Fruit fly (Drosophila melanogaster) whole organism, embryonic: ENCODE measurements around the gene papi.
A peak's percentile ranks its signal among the peaks of the same experiment; 100 is the strongest.

Experiments
- BEAF-32 ChIP-seq: fragments of 200-800 bp; sonication (Bioruptor generic); optimal IDR thresholded peaks from 3 replicates; lab custom pipeline; 2017; ENCODE audit warnings: missing biosample characterization, missing genetic modification characterization, mild to moderate bottlenecking, moderate library complexity, missing genetic modification reagents
- CG10274 ChIP-seq: fragments of 200-800 bp; sonication (Bioruptor generic); optimal IDR thresholded peaks from 3 replicates; lab custom pipeline; 2017; ENCODE audit warnings: missing biosample characterization, mild to moderate bottlenecking, missing genetic modification characterization
- CG10366 ChIP-seq: fragments of 200-800 bp; sonication (Bioruptor generic); IDR thresholded peaks from 2 replicates; pipeline ENCODE4 v1.3.6; 2022; ENCODE audit warnings: missing biosample characterization, missing genetic modification characterization
- CG10431 ChIP-seq: fragments of 200-800 bp; sonication (Bioruptor generic); optimal IDR thresholded peaks from 3 replicates; lab custom pipeline; 2018; ENCODE audit warnings: missing biosample characterization, mild to moderate bottlenecking, missing genetic modification characterization
- CG11398 ChIP-seq: fragments of 200-800 bp; sonication (Bioruptor generic); optimal IDR thresholded peaks from 2 replicates; lab custom pipeline; 2016; ENCODE audit warnings: missing biosample characterization, missing genetic modification characterization
- CG1233 ChIP-seq: fragments of 200-800 bp; sonication (Bioruptor generic); optimal IDR thresholded peaks from 4 replicates; lab custom pipeline; 2018; ENCODE audit warnings: missing biosample characterization, mild to moderate bottlenecking, missing genetic modification characterization
- CG17612 ChIP-seq: fragments of 200-800 bp; sonication (Bioruptor generic); IDR thresholded peaks from 2 replicates; pipeline ENCODE4 v1.3.6; 2022; ENCODE audit warnings: missing biosample characterization, missing genetic modification characterization
- CG17912 ChIP-seq: fragments of 200-800 bp; sonication (Bioruptor generic); optimal IDR thresholded peaks from 2 replicates; lab custom pipeline; 2018; ENCODE audit warnings: missing biosample characterization, mild to moderate bottlenecking, missing genetic modification characterization
- CG1832 ChIP-seq: fragments of 200-800 bp; sonication (Bioruptor generic); optimal IDR thresholded peaks from 2 replicates; lab custom pipeline; 2017; ENCODE audit warnings: missing biosample characterization, mild to moderate bottlenecking, missing genetic modification characterization, inconsistent platforms
- CG30020 ChIP-seq: fragments of 200-800 bp; optimal IDR thresholded peaks from 2 replicates; lab custom pipeline; 2019; ENCODE audit warnings: missing biosample characterization, mild to moderate bottlenecking, missing genetic modification characterization, moderate library complexity
- CG4820 ChIP-seq: fragments of 200-800 bp; sonication (Bioruptor generic); optimal IDR thresholded peaks from 3 replicates; lab custom pipeline; 2016; ENCODE audit warnings: missing biosample characterization, missing genetic modification characterization
- CrebB ChIP-seq: fragments of 200-800 bp; sonication (Bioruptor generic); optimal IDR thresholded peaks from 3 replicates; lab custom pipeline; 2018; ENCODE audit warnings: missing biosample characterization, mild to moderate bottlenecking, missing genetic modification characterization
- Dbx ChIP-seq: fragments of 200-800 bp; sonication (Bioruptor generic); IDR thresholded peaks from 3 replicates; pipeline ENCODE4 v1.3.6; 2022; ENCODE audit warnings: missing biosample characterization, missing genetic modification characterization
- Dref ChIP-seq: fragments of 200-800 bp; sonication (Bioruptor generic); IDR thresholded peaks from 2 replicates; pipeline ENCODE4 v1.3.6; 2022; ENCODE audit warnings: missing biosample characterization, missing genetic modification characterization
- Fer1 ChIP-seq: fragments of 200-800 bp; sonication (Bioruptor generic); optimal IDR thresholded peaks from 2 replicates; lab custom pipeline; 2017; ENCODE audit warnings: missing biosample characterization, mild to moderate bottlenecking, missing genetic modification characterization
- Hey ChIP-seq: fragments of 200-800 bp; sonication (Bioruptor generic); optimal IDR thresholded peaks from 3 replicates; lab custom pipeline; 2018; ENCODE audit warnings: missing biosample characterization, mild to moderate bottlenecking, missing genetic modification characterization
- Lim3 ChIP-seq: fragments of 200-800 bp; sonication (Bioruptor generic); IDR thresholded peaks from 2 replicates; pipeline ENCODE4 v1.3.6; 2022; ENCODE audit warnings: missing biosample characterization, missing genetic modification characterization
- NC2α ChIP-seq: fragments of 200-800 bp; sonication (Bioruptor generic); optimal IDR thresholded peaks from 2 replicates; lab custom pipeline; 2016; ENCODE audit warnings: missing biosample characterization, missing genetic modification characterization
- NFAT ChIP-seq: fragments of 200-800 bp; sonication (Bioruptor generic); IDR thresholded peaks from 2 replicates; pipeline ENCODE4 v1.3.6; 2022; ENCODE audit warnings: missing biosample characterization, missing genetic modification characterization
- Ptx1 ChIP-seq: fragments of 200-800 bp; sonication (Bioruptor generic); IDR thresholded peaks from 2 replicates; pipeline ENCODE4 v1.3.6; 2022; ENCODE audit warnings: missing biosample characterization, missing genetic modification characterization
- Sry-β ChIP-seq: fragments of 200-800 bp; sonication (Bioruptor generic); optimal IDR thresholded peaks from 2 replicates; lab custom pipeline; 2018; ENCODE audit warnings: missing biosample characterization, mild to moderate bottlenecking, missing genetic modification characterization, moderate library complexity
- Trl ChIP-seq, 3 experiments: fragments of >200 bp in 2 of 3; fragments of 200-800 bp in 1 of 3; sonication (Bioruptor generic) in 1 of 3; optimal IDR thresholded peaks; 2 replicates in 1 of 3; 3 replicates in 2 of 3; lab custom pipeline; 2016 to 2017; ENCODE audit warnings: missing biosample characterization in 1 of 3, missing genetic modification characterization in 1 of 3
- Xbp1 ChIP-seq: fragments of 200-800 bp; sonication (Bioruptor generic); optimal IDR thresholded peaks from 3 replicates; lab custom pipeline; 2016; ENCODE audit warnings: missing biosample characterization, mild to moderate bottlenecking, missing genetic modification characterization
- ato ChIP-seq: fragments of 200-800 bp; sonication (Bioruptor generic); IDR thresholded peaks from 2 replicates; pipeline ENCODE4 v1.3.6; 2022; ENCODE audit warnings: missing biosample characterization, missing genetic modification characterization; ENCODE audit not compliant: partially characterized antibody
- bbx ChIP-seq: fragments of 200-800 bp; sonication (Bioruptor generic); IDR thresholded peaks from 2 replicates; pipeline ENCODE4 v1.3.6; 2022; ENCODE audit warnings: missing biosample characterization, missing genetic modification characterization; ENCODE audit not compliant: partially characterized antibody
- bigmax ChIP-seq: fragments of 200-800 bp; sonication (Bioruptor generic); optimal IDR thresholded peaks from 2 replicates; lab custom pipeline; 2018; ENCODE audit warnings: missing biosample characterization, mild to moderate bottlenecking, missing genetic modification characterization
- cad ChIP-seq: fragments of >200 bp; optimal IDR thresholded peaks from 2 replicates; lab custom pipeline; 2017; ENCODE audit warnings: missing biosample characterization, missing genetic modification characterization
- chn ChIP-seq: fragments of 200-800 bp; sonication (Bioruptor generic); optimal IDR thresholded peaks from 2 replicates; lab custom pipeline; 2016; ENCODE audit warnings: missing biosample characterization, missing genetic modification characterization
- dan ChIP-seq: fragments of 200-800 bp; sonication (Bioruptor generic); IDR thresholded peaks from 2 replicates; pipeline ENCODE4 v1.3.6; 2022; ENCODE audit warnings: missing biosample characterization, missing genetic modification characterization
- dmrt11E ChIP-seq: fragments of 200-800 bp; sonication (Bioruptor generic); optimal IDR thresholded peaks from 3 replicates; lab custom pipeline; 2018; ENCODE audit warnings: missing biosample characterization, mild to moderate bottlenecking, missing genetic modification characterization, moderate library complexity
- emc ChIP-seq: fragments of 200-800 bp; sonication (Bioruptor generic); optimal IDR thresholded peaks from 2 replicates; lab custom pipeline; 2016; ENCODE audit warnings: missing biosample characterization, missing genetic modification characterization
- eyg ChIP-seq: fragments of 200-800 bp; sonication (Bioruptor generic); optimal IDR thresholded peaks from 3 replicates; lab custom pipeline; 2016; ENCODE audit warnings: missing biosample characterization, missing genetic modification characterization
- ftz-f1 ChIP-seq: fragments of 200-800 bp; sonication (Bioruptor generic); optimal IDR thresholded peaks from 2 replicates; lab custom pipeline; 2016; ENCODE audit warnings: missing biosample characterization, missing genetic modification characterization
- ham ChIP-seq: fragments of 200-800 bp; sonication (Bioruptor generic); IDR thresholded peaks from 2 replicates; pipeline ENCODE4 v1.3.6; 2022; ENCODE audit warnings: missing biosample characterization, missing genetic modification characterization
- inv ChIP-seq: fragments of 200-800 bp; sonication (Bioruptor generic); IDR thresholded peaks from 2 replicates; pipeline ENCODE4 v1.3.6; 2022; ENCODE audit warnings: missing biosample characterization, missing genetic modification characterization; ENCODE audit not compliant: partially characterized antibody
- jigr1 ChIP-seq: fragments of 200-800 bp; sonication (Bioruptor generic); IDR thresholded peaks from 3 replicates; pipeline ENCODE4 v1.3.6; 2022; ENCODE audit warnings: missing biosample characterization, missing genetic modification characterization
- klu ChIP-seq: fragments of 200-800 bp; sonication (Bioruptor generic); IDR thresholded peaks from 2 replicates; pipeline ENCODE4 v1.3.6; 2022; ENCODE audit warnings: missing biosample characterization, missing genetic modification characterization
- phol ChIP-seq: fragments of 200-800 bp; sonication (Bioruptor generic); optimal IDR thresholded peaks from 3 replicates; lab custom pipeline; 2018; ENCODE audit warnings: missing biosample characterization, mild to moderate bottlenecking, missing genetic modification characterization, moderate library complexity
- prd ChIP-seq, 3 experiments: fragments of >200 bp in 2 of 3; fragments of 200-800 bp in 1 of 3; sonication (Bioruptor generic) in 1 of 3; optimal IDR thresholded peaks in 2 of 3; IDR thresholded peaks in 1 of 3; 2 replicates in 2 of 3; 3 replicates in 1 of 3; pipeline versions ENCODE4 v1.3.6 to Lab custom; 2017 to 2022; ENCODE audit warnings: missing biosample characterization in 1 of 3, missing genetic modification characterization in 1 of 3
- pzg ChIP-seq: fragments of 200-800 bp; sonication (Bioruptor generic); optimal IDR thresholded peaks from 3 replicates; lab custom pipeline; 2018; ENCODE audit warnings: missing biosample characterization, mild to moderate bottlenecking, missing genetic modification characterization, moderate library complexity
- shn ChIP-seq: fragments of 200-800 bp; sonication (Bioruptor generic); optimal IDR thresholded peaks from 3 replicates; lab custom pipeline; 2016; ENCODE audit warnings: missing biosample characterization, missing genetic modification characterization
- slou ChIP-seq: fragments of 200-800 bp; sonication (Bioruptor generic); optimal IDR thresholded peaks from 3 replicates; lab custom pipeline; 2016; ENCODE audit warnings: missing biosample characterization, missing genetic modification characterization
- so ChIP-seq: fragments of 200-800 bp; sonication (Bioruptor generic); IDR thresholded peaks from 3 replicates; pipeline ENCODE4 v1.3.6; 2022; ENCODE audit warnings: missing biosample characterization, missing genetic modification characterization
- tap ChIP-seq: fragments of 200-800 bp; optimal IDR thresholded peaks from 3 replicates; lab custom pipeline; 2019; ENCODE audit warnings: missing biosample characterization, mild to moderate bottlenecking, missing genetic modification characterization, moderate library complexity
- tgo ChIP-seq: fragments of 200-800 bp; sonication (Bioruptor generic); IDR thresholded peaks from 3 replicates; pipeline ENCODE4 v1.3.6; 2022; ENCODE audit warnings: missing biosample characterization, missing genetic modification characterization
- tin ChIP-seq: fragments of 200-800 bp; sonication (Bioruptor generic); optimal IDR thresholded peaks from 3 replicates; lab custom pipeline; 2016; ENCODE audit warnings: missing biosample characterization, missing genetic modification characterization
- tio ChIP-seq: fragments of 200-800 bp; sonication (Bioruptor generic); optimal IDR thresholded peaks from 2 replicates; lab custom pipeline; 2017; ENCODE audit warnings: missing biosample characterization, missing genetic modification characterization, inconsistent platforms
- tna ChIP-seq: fragments of 200-800 bp; sonication (Bioruptor generic); IDR thresholded peaks from 2 replicates; pipeline ENCODE4 v1.3.6; 2022; ENCODE audit warnings: missing biosample characterization, missing genetic modification characterization; ENCODE audit not compliant: partially characterized antibody
- twi ChIP-seq: fragments of 200-800 bp; optimal IDR thresholded peaks from 2 replicates; lab custom pipeline; 2019; ENCODE audit warnings: missing biosample characterization, mild to moderate bottlenecking, missing genetic modification characterization, moderate library complexity
- zf30C ChIP-seq: fragments of 200-800 bp; sonication (Bioruptor generic); optimal IDR thresholded peaks from 3 replicates; lab custom pipeline; 2018; ENCODE audit warnings: missing biosample characterization, mild to moderate bottlenecking, missing genetic modification characterization

Gene papi

dm6 chr2L:2182735-2183340 lies 37.7 kb upstream of the papi start (continued):
- TF ChIP-seq chn (peak; percentile 86), CG11398 (peak; percentile 64), NC2α (GFP tag; lab: Kevin White, UChicago) (peak; percentile 62), Sry-β (GFP tag; lab: Kevin White, UChicago) (no peak), zf30C (GFP tag; lab: Kevin White, UChicago) (no peak), ham (no peak), bigmax (GFP tag; lab: Kevin White, UChicago) (no peak), prd (optimal IDR thresholded peaks at IDR 0.05; lab: Kevin White, UChicago) (no peak), prd (GFP tag; IDR thresholded peaks at IDR 0.05; lab: Robert Waterston, UW) (peak; percentile 80), Dbx (GFP tag; lab: Robert Waterston, UW) (no peak), Lim3 (GFP tag; lab: Robert Waterston, UW) (no peak), Hey (tag; lab: Kevin White, UChicago) (no peak), tin (GFP tag; lab: Kevin White, UChicago) (peak; percentile 69), Trl (optimal IDR thresholded peaks at IDR 0.05; lab: Kevin White, UChicago) (no peak), Trl (GFP tag; optimal IDR thresholded peaks at IDR 0.05; lab: Kevin White, UChicago) (peak; percentile 76), CG1832 (GFP tag; lab: Kevin White, UChicago) (no peak), pzg (GFP tag; lab: Kevin White, UChicago) (no peak), CG4820 (GFP tag; lab: Kevin White, UChicago) (peak; percentile 64), Xbp1 (GFP tag; lab: Kevin White, UChicago) (peak; percentile 53), tgo (GFP tag; lab: Robert Waterston, UW) (peak; percentile 17; the same call in 1 of the 3 replicates), CG10366 (GFP tag; lab: Robert Waterston, UW) (peak; percentile 23; the same call in 1 of the 2 replicates), jigr1 (GFP tag; lab: Robert Waterston, UW) (no peak), NFAT (GFP tag; lab: Robert Waterston, UW) (no peak), Fer1 (GFP tag; lab: Kevin White, UChicago) (no peak), slou (no peak), klu (GFP tag; lab: Robert Waterston, UW) (no peak), tna (GFP tag; lab: Robert Waterston, UW) (no peak), CrebB (tag; lab: Kevin White, UChicago) (no peak), tap (tag; lab: Kevin White, UChicago) (no peak), BEAF-32 (GFP tag; lab: Kevin White, UChicago) (no peak), ftz-f1 (no peak), CG17912 (GFP tag; lab: Kevin White, UChicago) (no peak), so (GFP tag; lab: Robert Waterston, UW) (0 out of 3 replicates have a peak, but pooled peaks have one; percentile 38), twi (tag; lab: Kevin White, UChicago) (no peak), tio (GFP tag; lab: Kevin White, UChicago) (peak; percentile 32), ato (GFP tag; lab: Robert Waterston, UW) (no peak), dan (peak; percentile 89), bbx (GFP tag; lab: Robert Waterston, UW) (no peak), eyg (GFP tag; lab: Kevin White, UChicago) (no peak), dmrt11E (tag; lab: Kevin White, UChicago) (peak; percentile 97), CG1233 (GFP tag; lab: Kevin White, UChicago) (peak; percentile 62), CG30020 (tag; lab: Kevin White, UChicago) (no peak), emc (GFP tag; lab: Kevin White, UChicago) (no peak), inv (GFP tag; lab: Robert Waterston, UW) (no peak), Ptx1 (GFP tag; lab: Robert Waterston, UW) (0 out of 2 replicates have a peak, but pooled peaks have one; percentile 10), CG17612 (GFP tag; lab: Robert Waterston, UW) (no peak), CG10431 (GFP tag; lab: Kevin White, UChicago) (no peak), CG10274 (GFP tag; lab: Kevin White, UChicago) (no peak), cad (GFP tag; lab: Kevin White, UChicago) (no peak), Dref (GFP tag; lab: Robert Waterston, UW) (no peak), phol (tag; lab: Kevin White, UChicago) (peak; percentile 71), shn (peak; percentile 39)
